Worm (Caenorhabditis elegans): ENCODE measurements around the gene K08D12.8.

ce11 chrIV:1679227-1679626 is 46.8 kb upstream of the K08D12.8 start:
- no peak for TF ChIP-seq F10B5.3 (tag; optimal IDR thresholded peaks at IDR 0.05)
- TF ChIP-seq nhr-25 (tag; optimal IDR thresholded peaks at IDR 0.05; ENCODE audit: borderline replicate concordance, insufficient read depth) = no peak
- TF ChIP-seq ZK546.5 (tag; optimal IDR thresholded peaks at IDR 0.05) = no peak
- TF ChIP-seq lin-39 (tag; optimal IDR thresholded peaks at IDR 0.05) = no peak
- no peak for TF ChIP-seq lin-13 (GFP tag; optimal IDR thresholded peaks at IDR 0.05)
- no peak for TF ChIP-seq unc-39 (tag; optimal IDR thresholded peaks at IDR 0.05)
- TF ChIP-seq mdl-1 (tag; optimal IDR thresholded peaks at IDR 0.05) = no peak
- no peak for TF ChIP-seq vab-7 (GFP tag; IDR thresholded peaks at IDR 0.05)
- no peak for TF ChIP-seq daf-19 (GFP tag; conservative IDR thresholded peaks at IDR 0.05)
- no peak for TF ChIP-seq pqm-1 (tag; optimal IDR thresholded peaks at IDR 0.05)
- TF ChIP-seq skn-1 (tag; optimal IDR thresholded peaks at IDR 0.05) = no peak
